Worm (Caenorhabditis elegans) whole organism, mixed stage, embryonic: ENCODE results near the gene C55C3.1.
A peak's percentile ranks its signal among the peaks of the same experiment; 100 is the strongest.

Source experiments
- M03D4.4 ChIP-seq: sonication (generic microtip); optimal IDR thresholded peaks from 2 replicates; lab custom pipeline; 2017; ENCODE audit warnings: mild to moderate bottlenecking, missing genetic modification characterization, missing compliant biosample characterization
- blmp-1 ChIP-seq: fragments of 150-350 bp; optimal IDR thresholded peaks from 2 replicates; lab custom pipeline; 2014; ENCODE audit warnings: missing biosample characterization, missing genetic modification characterization
- ceh-39 ChIP-seq: fragments of 150-350 bp; optimal IDR thresholded peaks from 2 replicates; lab custom pipeline; 2014; ENCODE audit warnings: missing biosample characterization, missing genetic modification characterization
- ceh-43 ChIP-seq: fragments of 200-800 bp; sonication (Bioruptor generic); optimal IDR thresholded peaks from 2 replicates; lab custom pipeline; 2018; ENCODE audit warnings: mild to moderate bottlenecking, missing genetic modification characterization, moderate library complexity, missing compliant biosample characterization
- ceh-83 ChIP-seq: fragments of 200-800 bp; sonication (Bioruptor generic); optimal IDR thresholded peaks from 2 replicates; lab custom pipeline; 2018; ENCODE audit warnings: mild to moderate bottlenecking, missing genetic modification characterization, missing compliant biosample characterization
- ces-1 ChIP-seq: fragments of 150-350 bp; optimal IDR thresholded peaks from 2 replicates; lab custom pipeline; 2014; ENCODE audit warnings: missing biosample characterization, missing genetic modification reagents, missing genetic modification characterization
- cnd-1 ChIP-seq: fragments of 200-800 bp; sonication (Bioruptor generic); optimal IDR thresholded peaks from 2 replicates; lab custom pipeline; 2018; ENCODE audit warnings: mild to moderate bottlenecking, missing genetic modification characterization, missing compliant biosample characterization
- drap-1 ChIP-seq: fragments of 200-800 bp; sonication (Bioruptor generic); optimal IDR thresholded peaks from 3 replicates; lab custom pipeline; 2018; ENCODE audit warnings: mild to moderate bottlenecking, missing genetic modification characterization, missing compliant biosample characterization
- elt-1 ChIP-seq: sonication (generic microtip); optimal IDR thresholded peaks from 2 replicates; lab custom pipeline; 2017; ENCODE audit warnings: missing genetic modification characterization, mild to moderate bottlenecking, missing compliant biosample characterization, antibody characterized with exemption, moderate library complexity, borderline replicate concordance; ENCODE audit not compliant: insufficient read depth
- elt-3 ChIP-seq: fragments of 150-350 bp; optimal IDR thresholded peaks from 2 replicates; lab custom pipeline; 2014; ENCODE audit warnings: missing biosample characterization, missing genetic modification characterization
- flh-1 ChIP-seq: fragments of 200-800 bp; sonication (Bioruptor generic); optimal IDR thresholded peaks from 2 replicates; lab custom pipeline; 2018; ENCODE audit warnings: mild to moderate bottlenecking, missing genetic modification characterization, moderate library complexity, missing compliant biosample characterization
- ham-2 ChIP-seq: fragments of 200-800 bp; sonication (Bioruptor generic); optimal IDR thresholded peaks from 2 replicates; lab custom pipeline; 2018; ENCODE audit warnings: mild to moderate bottlenecking, missing genetic modification characterization, missing compliant biosample characterization
- hlh-1 ChIP-seq: fragments of 150-350 bp; optimal IDR thresholded peaks from 2 replicates; lab custom pipeline; 2014; ENCODE audit warnings: missing biosample characterization, missing genetic modification reagents, missing genetic modification characterization
- lin-13 ChIP-seq: fragments of 150-350 bp; optimal IDR thresholded peaks from 2 replicates; lab custom pipeline; 2014; ENCODE audit warnings: missing biosample characterization, missing genetic modification characterization
- lin-32 ChIP-seq: fragments of 200-800 bp; sonication (Bioruptor generic); optimal IDR thresholded peaks from 2 replicates; lab custom pipeline; 2018; ENCODE audit warnings: mild to moderate bottlenecking, missing genetic modification characterization, missing compliant biosample characterization
- lsy-2 ChIP-seq: fragments of 150-350 bp; optimal IDR thresholded peaks from 2 replicates; lab custom pipeline; 2014; ENCODE audit warnings: missing biosample characterization, missing genetic modification characterization
- mep-1 ChIP-seq: fragments of 150-350 bp; optimal IDR thresholded peaks from 2 replicates; lab custom pipeline; 2017; ENCODE audit warnings: missing biosample characterization, missing genetic modification reagents, missing genetic modification characterization, inconsistent platforms
- mls-2 ChIP-seq: sonication (generic microtip); optimal IDR thresholded peaks from 2 replicates; lab custom pipeline; 2016; ENCODE audit warnings: mild to moderate bottlenecking, missing genetic modification characterization, moderate library complexity, missing compliant biosample characterization
- nhr-2 ChIP-seq: fragments of 150-350 bp; optimal IDR thresholded peaks from 2 replicates; lab custom pipeline; 2014; ENCODE audit warnings: missing biosample characterization, missing genetic modification characterization
- nhr-237 ChIP-seq: fragments of 150-350 bp; optimal IDR thresholded peaks from 2 replicates; lab custom pipeline; 2014; ENCODE audit warnings: missing biosample characterization, missing genetic modification characterization
- nhr-28 ChIP-seq: fragments of 150-350 bp; optimal IDR thresholded peaks from 2 replicates; lab custom pipeline; 2014; ENCODE audit warnings: missing biosample characterization, missing genetic modification characterization
- pha-4 ChIP-seq: fragments of 150-350 bp; optimal IDR thresholded peaks from 2 replicates; lab custom pipeline; 2018; ENCODE audit warnings: missing biosample characterization, missing genetic modification reagents, missing genetic modification characterization
- sem-2 ChIP-seq: fragments of 200-800 bp; sonication (Bioruptor generic); optimal IDR thresholded peaks from 2 replicates; lab custom pipeline; 2018; ENCODE audit warnings: mild to moderate bottlenecking, missing genetic modification characterization, missing compliant biosample characterization
- sptf-1 ChIP-seq: sonication (generic microtip); optimal IDR thresholded peaks from 2 replicates; lab custom pipeline; 2017; ENCODE audit warnings: mild to moderate bottlenecking, missing genetic modification characterization, moderate library complexity, missing compliant biosample characterization
- tbx-8 ChIP-seq: fragments of 200-800 bp; sonication (Bioruptor generic); optimal IDR thresholded peaks from 2 replicates; lab custom pipeline; 2018; ENCODE audit warnings: mild to moderate bottlenecking, missing genetic modification characterization, moderate library complexity, missing compliant biosample characterization
- unc-120 ChIP-seq: sonication (generic microtip); optimal IDR thresholded peaks from 2 replicates; lab custom pipeline; 2017; ENCODE audit warnings: missing genetic modification characterization, missing compliant biosample characterization; ENCODE audit not compliant: poor library complexity, severe bottlenecking
- unc-39 ChIP-seq: fragments of 150-350 bp; optimal IDR thresholded peaks from 2 replicates; lab custom pipeline; 2014; ENCODE audit warnings: missing biosample characterization, missing genetic modification characterization
- zip-8 ChIP-seq: fragments of 150-350 bp; optimal IDR thresholded peaks from 2 replicates; lab custom pipeline; 2014; ENCODE audit warnings: missing biosample characterization, missing genetic modification characterization

C55C3.1 gene

DNA sequence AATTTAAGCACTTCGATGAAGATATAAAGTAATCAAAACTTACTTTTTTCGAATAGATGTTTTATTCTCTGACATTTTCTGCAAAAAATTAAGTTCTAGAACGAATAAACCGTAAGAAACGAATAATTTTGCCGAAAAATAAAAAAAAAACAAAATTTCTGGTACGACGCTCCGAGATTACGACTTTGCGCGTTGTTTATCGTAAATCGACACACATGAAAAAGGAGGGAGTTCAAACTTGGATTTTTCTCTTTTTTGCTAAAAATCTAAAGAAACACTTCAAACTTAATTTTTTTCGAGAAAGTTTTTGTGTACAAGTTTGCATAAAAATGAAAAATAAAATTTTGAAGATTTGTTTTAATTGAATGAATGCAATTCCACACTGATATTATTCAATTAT is 22.7 kb downstream of the C55C3.1 start, which contains the start of gene H35B03.2:
Gene H35B03.2 (minus strand): TSS at position 78 of the 400 bp plus-strand sequence.
- TF ChIP-seq nhr-237 (tag; lab: Kevin White, UChicago) (peak; percentile 62), drap-1 (GFP tag; lab: Kevin White, UChicago) (no peak), hlh-1 (tag; lab: Kevin White, UChicago) (no peak), zip-8 (tag; lab: Kevin White, UChicago) (no peak), lsy-2 (tag; lab: Kevin White, UChicago) (peak; percentile 56), ceh-39 (tag; lab: Kevin White, UChicago) (peak; percentile 54), lin-13 (tag; lab: Kevin White, UChicago) (no peak), ham-2 (GFP tag; lab: Kevin White, UChicago) (no peak), ceh-83 (GFP tag; lab: Kevin White, UChicago) (no peak), mep-1 (tag; lab: Kevin White, UChicago) (no peak), ces-1 (GFP tag; lab: Kevin White, UChicago) (peak; percentile 56)

DNA sequence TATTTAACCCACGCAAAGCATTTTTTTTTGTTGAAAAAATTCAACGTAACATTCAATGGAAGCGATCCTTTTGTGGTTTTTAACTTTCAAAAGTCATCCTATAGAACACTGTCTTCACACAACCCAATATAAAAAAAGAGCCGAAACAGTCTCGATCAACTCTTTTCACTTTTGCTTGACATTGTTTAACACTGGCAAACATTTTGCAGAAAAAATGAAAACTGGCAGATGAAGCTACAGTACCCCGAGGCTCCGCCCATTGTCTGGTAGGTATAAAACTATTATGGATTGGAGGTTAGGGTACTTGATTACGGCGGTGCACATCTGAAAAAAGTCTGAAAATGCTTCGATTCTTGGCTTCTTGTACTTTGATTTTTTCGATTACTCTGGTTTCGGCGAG is 25.8 kb downstream of the C55C3.1 start, which contains the start of gene cpg-18:
Gene cpg-18 (plus strand): TSS at position 301 of the 400 bp plus-strand sequence.
- no peak for TF ChIP-seq mls-2 (tag; lab: Kevin White, UChicago)
- no peak for TF ChIP-seq lin-32
- TF ChIP-seq unc-39 (tag; lab: Kevin White, UChicago), result no peak
- TF ChIP-seq ceh-39 (tag; lab: Kevin White, UChicago), result no peak
- TF ChIP-seq lsy-2 (tag; lab: Kevin White, UChicago), result no peak
- TF ChIP-seq tbx-8 (GFP tag; lab: Kevin White, UChicago), result no peak
- no peak for TF ChIP-seq unc-120
- TF ChIP-seq cnd-1, result no peak
- TF ChIP-seq ceh-43 (GFP tag; lab: Kevin White, UChicago), result no peak
- TF ChIP-seq ham-2 (GFP tag; lab: Kevin White, UChicago), result no peak
- no peak for TF ChIP-seq elt-3 (tag; lab: Kevin White, UChicago)
- TF ChIP-seq zip-8 (tag; lab: Kevin White, UChicago), result no peak
- TF ChIP-seq, all 35 proteins: peak for 0

DNA sequence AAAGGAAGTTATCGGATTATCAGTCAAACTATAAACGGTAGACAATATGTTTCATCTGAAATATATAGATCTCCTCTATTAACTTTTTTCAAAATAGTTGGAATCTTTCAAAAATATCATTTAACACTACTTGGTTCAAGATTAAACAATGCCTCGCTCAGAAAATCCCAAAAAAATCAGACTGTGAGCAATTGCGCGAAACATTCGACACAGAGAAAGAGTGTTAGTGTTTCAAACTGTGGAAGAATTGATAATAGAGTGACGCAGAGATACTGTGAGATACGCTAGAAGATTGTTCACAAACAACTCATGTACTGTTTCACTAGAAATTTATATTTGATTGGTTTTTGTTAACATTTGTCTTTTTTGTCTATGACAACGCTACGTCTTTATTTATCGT is 32.1 kb downstream of the C55C3.1 start, which contains the start of gene chil-11:
Gene chil-11 (plus strand): TSS at position 301 of the 400 bp plus-strand sequence.
- TF ChIP-seq hlh-1 (tag; lab: Kevin White, UChicago) (no peak), mep-1 (tag; lab: Kevin White, UChicago) (no peak), blmp-1 (no peak), ces-1 (GFP tag; lab: Kevin White, UChicago) (no peak)

DNA sequence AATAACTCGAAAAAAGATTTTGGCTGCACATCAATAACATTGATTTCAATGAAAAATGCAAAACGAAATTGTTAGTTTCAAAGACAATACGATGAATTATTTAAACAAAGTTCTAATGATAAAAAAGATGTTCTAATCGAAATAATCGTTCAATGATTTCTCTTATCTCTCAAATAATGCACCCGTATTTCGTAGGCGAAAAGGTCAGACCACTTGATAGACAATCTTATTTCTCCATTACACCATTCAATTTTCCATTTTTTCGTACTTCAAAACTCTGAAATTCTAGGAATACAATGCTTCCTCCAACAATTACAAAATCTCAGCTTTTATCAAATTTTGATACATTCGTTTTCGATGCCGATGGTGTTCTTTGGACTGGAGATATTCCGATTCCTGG is 35.2 kb downstream of the C55C3.1 start, which contains the start of gene C45E5.1:
Gene C45E5.1 (plus strand): TSS at position 290 of the 400 bp plus-strand sequence.
- TF ChIP-seq sptf-1 (no peak), ham-2 (GFP tag; lab: Kevin White, UChicago) (no peak), drap-1 (GFP tag; lab: Kevin White, UChicago) (no peak), nhr-28 (tag; lab: Kevin White, UChicago) (no peak), nhr-2 (tag; lab: Kevin White, UChicago) (no peak), ceh-43 (GFP tag; lab: Kevin White, UChicago) (no peak), sem-2 (no peak), tbx-8 (GFP tag; lab: Kevin White, UChicago) (no peak), hlh-1 (tag; lab: Kevin White, UChicago) (no peak), lin-13 (tag; lab: Kevin White, UChicago) (no peak), pha-4 (tag; lab: Kevin White, UChicago) (no peak), ceh-39 (tag; lab: Kevin White, UChicago) (no peak), mep-1 (tag; lab: Kevin White, UChicago) (no peak), nhr-237 (tag; lab: Kevin White, UChicago) (no peak)

DNA sequence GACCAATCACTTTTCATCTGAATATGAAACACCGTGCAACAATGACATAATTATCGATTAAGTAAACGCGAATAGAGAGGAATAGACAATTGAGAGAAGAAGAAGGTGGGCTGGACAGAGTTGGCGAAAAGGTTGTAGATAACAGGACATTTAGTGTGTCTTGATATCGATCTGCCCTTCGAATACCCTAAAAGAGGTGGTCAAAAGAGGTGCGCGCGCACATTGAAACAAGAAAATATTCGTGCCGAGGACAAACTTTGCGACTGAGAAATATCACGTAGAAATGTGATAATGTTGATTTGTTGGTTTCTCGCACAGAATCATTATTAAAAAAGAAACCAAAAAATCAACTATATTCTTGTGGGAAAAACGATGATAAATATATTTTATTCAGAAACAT is 41.0 kb downstream of the C55C3.1 start:
- TF ChIP-seq ceh-83 (GFP tag; lab: Kevin White, UChicago), result no peak
- no peak for TF ChIP-seq nhr-28 (tag; lab: Kevin White, UChicago)
- TF ChIP-seq drap-1 (GFP tag; lab: Kevin White, UChicago), result no peak
- TF ChIP-seq elt-1, result no peak
- no peak for TF ChIP-seq mls-2 (tag; lab: Kevin White, UChicago)
- no peak for TF ChIP-seq ham-2 (GFP tag; lab: Kevin White, UChicago)
- no peak for TF ChIP-seq sem-2
- TF ChIP-seq M03D4.4 (tag; lab: Kevin White, UChicago), result no peak
- no peak for TF ChIP-seq flh-1 (GFP tag; lab: Kevin White, UChicago)
- no peak for TF ChIP-seq ceh-39 (tag; lab: Kevin White, UChicago)
- no peak for TF ChIP-seq unc-120
- no peak for TF ChIP-seq hlh-1 (tag; lab: Kevin White, UChicago)
- no peak for TF ChIP-seq mep-1 (tag; lab: Kevin White, UChicago)
